Fruit fly (Drosophila melanogaster) whole organism, prepupa: ENCODE results near the gene dpr19.
A peak's percentile ranks its signal among the peaks of the same experiment; 100 is the strongest.

Source experiments
- Blimp-1 ChIP-seq: fragments of 200-800 bp; sonication (Bioruptor generic); optimal IDR thresholded peaks from 3 replicates; lab custom pipeline; 2017; ENCODE audit warnings: missing biosample characterization, missing genetic modification characterization, mild to moderate bottlenecking, moderate library complexity, missing genetic modification reagents
- CG10669 ChIP-seq: fragments of 200-800 bp; sonication (Bioruptor generic); optimal IDR thresholded peaks from 3 replicates; lab custom pipeline; 2018; ENCODE audit warnings: missing biosample characterization, mild to moderate bottlenecking, missing genetic modification characterization, moderate library complexity
- CG11294 ChIP-seq: fragments of 200-800 bp; sonication (Bioruptor generic); IDR thresholded peaks from 2 replicates; pipeline ENCODE4 v1.3.6; 2022; ENCODE audit warnings: missing biosample characterization, missing genetic modification characterization
- CG11762 ChIP-seq: fragments of 200-800 bp; sonication (Bioruptor generic); optimal IDR thresholded peaks from 3 replicates; lab custom pipeline; 2016; ENCODE audit warnings: missing biosample characterization, missing genetic modification characterization; ENCODE audit not compliant: insufficient read depth
- CG11902 ChIP-seq: fragments of 200-800 bp; sonication (Bioruptor generic); optimal IDR thresholded peaks from 3 replicates; lab custom pipeline; 2016; ENCODE audit warnings: missing biosample characterization, missing genetic modification characterization
- CG15336 ChIP-seq: fragments of 200-800 bp; sonication (Bioruptor generic); IDR thresholded peaks from 2 replicates; pipeline ENCODE4 v1.3.6; 2022; ENCODE audit warnings: missing biosample characterization, missing genetic modification characterization
- CG1621 ChIP-seq: fragments of 200-800 bp; sonication (Bioruptor generic); optimal IDR thresholded peaks from 3 replicates; lab custom pipeline; 2018; ENCODE audit warnings: missing biosample characterization, mild to moderate bottlenecking, missing genetic modification characterization
- CG16779 ChIP-seq: fragments of 200-800 bp; sonication (Bioruptor generic); optimal IDR thresholded peaks from 3 replicates; lab custom pipeline; 2017; ENCODE audit warnings: missing biosample characterization, mild to moderate bottlenecking, missing genetic modification characterization
- CG3032 ChIP-seq: fragments of 200-800 bp; optimal IDR thresholded peaks from 2 replicates; lab custom pipeline; 2019; ENCODE audit warnings: missing biosample characterization, mild to moderate bottlenecking, missing genetic modification characterization, moderate library complexity
- CG31627 ChIP-seq: fragments of 200-800 bp; sonication (Bioruptor generic); optimal IDR thresholded peaks from 3 replicates; lab custom pipeline; 2016; ENCODE audit warnings: missing biosample characterization, missing genetic modification characterization
- CG32006 ChIP-seq: fragments of 200-800 bp; sonication (Bioruptor generic); optimal IDR thresholded peaks from 3 replicates; lab custom pipeline; 2017; ENCODE audit warnings: missing biosample characterization, mild to moderate bottlenecking, missing genetic modification characterization
- CG34406 ChIP-seq: fragments of 200-800 bp; sonication (Bioruptor generic); optimal IDR thresholded peaks from 3 replicates; lab custom pipeline; 2016; ENCODE audit warnings: missing biosample characterization, missing genetic modification characterization
- CG3919 ChIP-seq: fragments of 200-800 bp; sonication (Bioruptor generic); optimal IDR thresholded peaks from 3 replicates; lab custom pipeline; 2016; ENCODE audit warnings: missing biosample characterization, missing genetic modification characterization
- CG4318 ChIP-seq: fragments of 200-800 bp; sonication (Bioruptor generic); optimal IDR thresholded peaks from 3 replicates; lab custom pipeline; 2017; ENCODE audit warnings: missing biosample characterization, mild to moderate bottlenecking, missing genetic modification characterization
- CG6163 ChIP-seq: fragments of 200-800 bp; sonication (Bioruptor generic); IDR thresholded peaks from 3 replicates; pipeline ENCODE4 v1.3.6; 2022; ENCODE audit warnings: missing biosample characterization, missing genetic modification characterization
- CG6276 ChIP-seq: fragments of 200-800 bp; sonication (Bioruptor generic); optimal IDR thresholded peaks from 2 replicates; lab custom pipeline; 2017; ENCODE audit warnings: missing biosample characterization, mild to moderate bottlenecking, missing genetic modification characterization
- CG6792 ChIP-seq: fragments of 200-800 bp; sonication (Bioruptor generic); optimal IDR thresholded peaks from 3 replicates; lab custom pipeline; 2016; ENCODE audit warnings: missing biosample characterization, missing genetic modification characterization
- CG6808 ChIP-seq: fragments of 200-800 bp; sonication (Bioruptor generic); optimal IDR thresholded peaks from 3 replicates; lab custom pipeline; 2017; ENCODE audit warnings: missing biosample characterization, missing genetic modification characterization, mild to moderate bottlenecking, moderate library complexity, missing genetic modification reagents
- CG6854 ChIP-seq: fragments of 200-800 bp; sonication (Bioruptor generic); optimal IDR thresholded peaks from 2 replicates; lab custom pipeline; 2017; ENCODE audit warnings: missing biosample characterization, mild to moderate bottlenecking, missing genetic modification characterization
- CG7368 ChIP-seq: fragments of 200-800 bp; sonication (Bioruptor generic); optimal IDR thresholded peaks from 3 replicates; lab custom pipeline; 2016; ENCODE audit warnings: missing biosample characterization, missing genetic modification characterization
- CG8119 ChIP-seq: fragments of 200-800 bp; sonication (Bioruptor generic); IDR thresholded peaks from 3 replicates; pipeline ENCODE4 v1.3.6; 2022; ENCODE audit warnings: missing biosample characterization, missing genetic modification characterization
- CG8319 ChIP-seq: fragments of 200-800 bp; sonication (Bioruptor generic); optimal IDR thresholded peaks from 3 replicates; lab custom pipeline; 2016; ENCODE audit warnings: missing biosample characterization, missing genetic modification characterization
- CG8632 ChIP-seq: fragments of 200-800 bp; sonication (Bioruptor generic); optimal IDR thresholded peaks from 3 replicates; lab custom pipeline; 2016; ENCODE audit warnings: missing biosample characterization, missing genetic modification characterization
- CG9139 ChIP-seq: fragments of 200-800 bp; sonication (Bioruptor generic); optimal IDR thresholded peaks from 3 replicates; lab custom pipeline; 2017; ENCODE audit warnings: missing biosample characterization, mild to moderate bottlenecking, missing genetic modification characterization
- Eip75B ChIP-seq: fragments of 200-800 bp; sonication (Bioruptor generic); optimal IDR thresholded peaks from 3 replicates; lab custom pipeline; 2016; ENCODE audit warnings: missing biosample characterization, missing genetic modification characterization
- Eip78C ChIP-seq: fragments of 200-800 bp; sonication (Bioruptor generic); peaks from one replicate; lab custom pipeline; 2016; ENCODE audit warnings: missing biosample characterization, missing genetic modification characterization
- Eip93F ChIP-seq: fragments of 200-800 bp; sonication (Bioruptor generic); optimal IDR thresholded peaks from 2 replicates; lab custom pipeline; 2016; ENCODE audit warnings: missing biosample characterization, mild to moderate bottlenecking, missing genetic modification characterization
- Ets21C ChIP-seq: fragments of 200-800 bp; sonication (Bioruptor generic); optimal IDR thresholded peaks from 3 replicates; lab custom pipeline; 2016; ENCODE audit warnings: missing biosample characterization, missing genetic modification characterization
- Ets96B ChIP-seq: fragments of 200-800 bp; optimal IDR thresholded peaks from 2 replicates; lab custom pipeline; 2019; ENCODE audit warnings: missing biosample characterization, mild to moderate bottlenecking, missing genetic modification characterization, moderate library complexity
- Gug ChIP-seq: fragments of 200-800 bp; sonication (Bioruptor generic); IDR thresholded peaks from 2 replicates; pipeline ENCODE4 v1.3.6; 2022; ENCODE audit warnings: missing biosample characterization, missing genetic modification characterization
- Hr38 ChIP-seq: sonication (Bioruptor generic); optimal IDR thresholded peaks from 2 replicates; lab custom pipeline; 2016; ENCODE audit warnings: missing biosample characterization, missing genetic modification characterization
- Lpt ChIP-seq: fragments of 200-800 bp; sonication (Bioruptor generic); optimal IDR thresholded peaks from 3 replicates; lab custom pipeline; 2016; ENCODE audit warnings: missing biosample characterization, missing genetic modification characterization
- Met ChIP-seq: fragments of 200-800 bp; sonication (Bioruptor generic); optimal IDR thresholded peaks from 3 replicates; lab custom pipeline; 2016; ENCODE audit warnings: missing biosample characterization, missing genetic modification characterization
- OdsH ChIP-seq: fragments of 200-800 bp; sonication (Bioruptor generic); optimal IDR thresholded peaks from 3 replicates; lab custom pipeline; 2016; ENCODE audit warnings: missing biosample characterization, missing genetic modification characterization
- Sox102F ChIP-seq: fragments of 200-800 bp; sonication (Bioruptor generic); optimal IDR thresholded peaks from 2 replicates; lab custom pipeline; 2016; ENCODE audit warnings: missing biosample characterization, mild to moderate bottlenecking, missing genetic modification characterization
- Sox14 ChIP-seq: fragments of 200-800 bp; sonication (Bioruptor generic); optimal IDR thresholded peaks from 3 replicates; lab custom pipeline; 2016; ENCODE audit warnings: missing biosample characterization, missing genetic modification characterization
- Sox15 ChIP-seq: fragments of 200-800 bp; sonication (Bioruptor generic); optimal IDR thresholded peaks from 3 replicates; lab custom pipeline; 2016; ENCODE audit warnings: missing biosample characterization, missing genetic modification characterization
- achi ChIP-seq: fragments of 200-800 bp; sonication (Bioruptor generic); optimal IDR thresholded peaks from 3 replicates; lab custom pipeline; 2016; ENCODE audit warnings: missing biosample characterization, missing genetic modification characterization
- cyc ChIP-seq: fragments of 200-800 bp; sonication (Bioruptor generic); optimal IDR thresholded peaks from 3 replicates; lab custom pipeline; 2016; ENCODE audit warnings: missing biosample characterization, missing genetic modification characterization
- dac ChIP-seq: fragments of 200-800 bp; sonication (Bioruptor generic); optimal IDR thresholded peaks from 2 replicates; lab custom pipeline; 2017; ENCODE audit warnings: missing biosample characterization, mild to moderate bottlenecking, missing genetic modification characterization
- dsx ChIP-seq: fragments of 200-800 bp; optimal IDR thresholded peaks from 3 replicates; lab custom pipeline; 2019; ENCODE audit warnings: missing biosample characterization, mild to moderate bottlenecking, missing genetic modification characterization, moderate library complexity; ENCODE audit not compliant: poor library complexity, severe bottlenecking
- eg ChIP-seq: fragments of 200-800 bp; sonication (Bioruptor generic); IDR thresholded peaks from 3 replicates; pipeline ENCODE4 v1.3.6; 2022; ENCODE audit warnings: missing biosample characterization, missing genetic modification characterization
- esn ChIP-seq: fragments of 200-800 bp; sonication (Bioruptor generic); optimal IDR thresholded peaks from 2 replicates; lab custom pipeline; 2016; ENCODE audit warnings: missing biosample characterization, mild to moderate bottlenecking, missing genetic modification characterization, moderate library complexity
- fd59A ChIP-seq: fragments of 200-800 bp; sonication (Bioruptor generic); optimal IDR thresholded peaks from 2 replicates; lab custom pipeline; 2017; ENCODE audit warnings: missing biosample characterization, mild to moderate bottlenecking, missing genetic modification characterization, missing genetic modification reagents
- fd85E ChIP-seq: fragments of 200-800 bp; sonication (Bioruptor generic); optimal IDR thresholded peaks from 3 replicates; lab custom pipeline; 2016; ENCODE audit warnings: missing biosample characterization, missing genetic modification characterization
- fkh ChIP-seq: fragments of 200-800 bp; sonication (Bioruptor generic); optimal IDR thresholded peaks from 3 replicates; lab custom pipeline; 2017; ENCODE audit warnings: missing biosample characterization, mild to moderate bottlenecking, missing genetic modification characterization, moderate library complexity
- net ChIP-seq: fragments of 200-800 bp; sonication (Bioruptor generic); optimal IDR thresholded peaks from 3 replicates; lab custom pipeline; 2016; ENCODE audit warnings: missing biosample characterization, missing genetic modification characterization
- salr ChIP-seq, 2 experiments: fragments of 200-800 bp; sonication (Bioruptor generic); optimal IDR thresholded peaks; 3 replicates each; lab custom pipeline; 2016 to 2018; ENCODE audit warnings: missing biosample characterization in 2 of 2, missing genetic modification characterization in 2 of 2, mild to moderate bottlenecking in 1 of 2
- spab ChIP-seq: fragments of 200-800 bp; sonication (Bioruptor generic); optimal IDR thresholded peaks from 2 replicates; lab custom pipeline; 2017; ENCODE audit warnings: missing biosample characterization, mild to moderate bottlenecking, missing genetic modification characterization, missing genetic modification reagents
- ss ChIP-seq, 2 experiments: fragments of 200-800 bp; sonication (Bioruptor generic); optimal IDR thresholded peaks; 2 replicates in 1 of 2; 3 replicates in 1 of 2; lab custom pipeline; 2017 to 2018; ENCODE audit warnings: mild to moderate bottlenecking in 2 of 2, missing biosample characterization in 2 of 2, missing genetic modification characterization in 2 of 2, moderate library complexity in 1 of 2
- svp ChIP-seq: fragments of 200-800 bp; sonication (Bioruptor generic); peaks from one replicate; lab custom pipeline; 2016; ENCODE audit warnings: missing biosample characterization, missing genetic modification characterization
- vri ChIP-seq: fragments of 200-800 bp; sonication (Bioruptor generic); optimal IDR thresholded peaks from 3 replicates; lab custom pipeline; 2016; ENCODE audit warnings: missing biosample characterization, mild to moderate bottlenecking, missing genetic modification characterization

Gene dpr19

dm6 chr2L:10408122-10408576, 32.2 kb downstream of the dpr19 start, which contains the start of the genes Ip259 and RpS27A:
TSS of gene Ip259 (plus strand) at chr2L:10408352.
TSS of gene RpS27A (plus strand) at chr2L:10408352.
- TF ChIP-seq CG7368 (GFP tag; lab: Kevin White, UChicago) (no peak), CG9139 (GFP tag; lab: Kevin White, UChicago) (peak; percentile 61), dsx (GFP tag; lab: Kevin White, UChicago) (no peak), CG11902 (GFP tag; lab: Kevin White, UChicago) (peak; percentile 38), CG16779 (tag; lab: Kevin White, UChicago) (no peak), Met (GFP tag; lab: Kevin White, UChicago) (no peak), CG6808 (GFP tag; lab: Kevin White, UChicago) (no peak), net (GFP tag; lab: Kevin White, UChicago) (no peak), CG1621 (tag; lab: Kevin White, UChicago) (no peak), CG15336 (GFP tag; lab: Robert Waterston, UW) (no peak), CG34406 (GFP tag; lab: Kevin White, UChicago) (peak; percentile 67), CG6854 (peak; percentile 84), CG10669 (GFP tag; lab: Kevin White, UChicago) (peak; percentile 62), CG31627 (peak; percentile 77), CG3032 (tag; lab: Kevin White, UChicago) (peak; percentile 62), Ets96B (tag; lab: Kevin White, UChicago) (peak; percentile 37), Eip78C (GFP tag; lab: Kevin White, UChicago) (peak; percentile 90), ss (GFP tag; optimal IDR thresholded peaks at IDR 0.05; lab: Kevin White, UChicago) (peak in 1 of 2 experiments; percentile 77), CG8319 (peak; percentile 60), OdsH (GFP tag; lab: Kevin White, UChicago) (peak; percentile 58), CG11294 (GFP tag; lab: Robert Waterston, UW) (no peak), dac (GFP tag; lab: Kevin White, UChicago) (peak; percentile 39), CG6163 (no peak), Hr38 (GFP tag; lab: Kevin White, UChicago) (no peak), Eip75B (no peak), CG4318 (no peak), CG11762 (GFP tag; lab: Kevin White, UChicago) (peak; percentile 27), fd85E (peak; percentile 63), Gug (0 out of 2 replicates have a peak, but pooled peaks have one; percentile 19), eg (GFP tag; lab: Robert Waterston, UW) (no peak), Sox102F (GFP tag; lab: Kevin White, UChicago) (no peak), CG8632 (GFP tag; lab: Kevin White, UChicago) (peak; percentile 32), fkh (peak; percentile 59), salr (GFP tag; optimal IDR thresholded peaks at IDR 0.05; lab: Kevin White, UChicago) (peak in 1 of 2 experiments; percentile 88), CG6276 (GFP tag; lab: Kevin White, UChicago) (no peak), vri (GFP tag; lab: Kevin White, UChicago) (no peak), achi (GFP tag; lab: Kevin White, UChicago) (no peak), Sox15 (GFP tag; lab: Kevin White, UChicago) (peak; percentile 47), CG8119 (peak; percentile 36; the same call in 1 of the 3 replicates), Sox14 (no peak), svp (no peak), fd59A (GFP tag; lab: Kevin White, UChicago) (peak; percentile 56), Blimp-1 (GFP tag; lab: Kevin White, UChicago) (peak; percentile 61), cyc (peak; percentile 76), CG6792 (GFP tag; lab: Kevin White, UChicago) (peak; percentile 59), CG3919 (GFP tag; lab: Kevin White, UChicago) (no peak), spab (no peak), Eip93F (peak; percentile 21), Ets21C (GFP tag; lab: Kevin White, UChicago) (peak; percentile 6), CG32006 (GFP tag; lab: Kevin White, UChicago) (no peak), esn (GFP tag; lab: Kevin White, UChicago) (peak; percentile 85), Lpt (GFP tag; lab: Kevin White, UChicago) (no peak)
